Fruit fly (Drosophila melanogaster) whole organism, embryonic: ENCODE data around the gene caps.
A peak's percentile ranks its signal among the peaks of the same experiment; 100 is the strongest.

Source experiments
- Aef1 ChIP-seq: fragments of 200-800 bp; sonication (Bioruptor generic); IDR thresholded peaks from 3 replicates; pipeline ENCODE4 v1.3.6; 2022; ENCODE audit warnings: missing biosample characterization, missing genetic modification characterization
- CG1024 ChIP-seq: fragments of 200-800 bp; sonication (Bioruptor generic); IDR thresholded peaks from 2 replicates; pipeline ENCODE4 v1.3.6; 2022; ENCODE audit warnings: missing biosample characterization, missing genetic modification characterization
- CG10366 ChIP-seq: fragments of 200-800 bp; sonication (Bioruptor generic); IDR thresholded peaks from 2 replicates; pipeline ENCODE4 v1.3.6; 2022; ENCODE audit warnings: missing biosample characterization, missing genetic modification characterization
- CG10959 ChIP-seq: fragments of 200-800 bp; sonication (Bioruptor generic); IDR thresholded peaks from 2 replicates; pipeline ENCODE4 v1.3.6; 2022; ENCODE audit warnings: missing biosample characterization, missing genetic modification characterization
- CG12219 ChIP-seq: fragments of 200-800 bp; sonication (Bioruptor generic); optimal IDR thresholded peaks from 3 replicates; lab custom pipeline; 2018; ENCODE audit warnings: missing biosample characterization, mild to moderate bottlenecking, missing genetic modification characterization
- CG13287 ChIP-seq: fragments of 200-800 bp; sonication (Bioruptor generic); IDR thresholded peaks from 2 replicates; pipeline ENCODE4 v1.3.6; 2022; ENCODE audit warnings: missing biosample characterization, missing genetic modification characterization; ENCODE audit not compliant: partially characterized antibody
- CG13894 ChIP-seq: fragments of 200-800 bp; sonication (Bioruptor generic); optimal IDR thresholded peaks from 3 replicates; lab custom pipeline; 2018; ENCODE audit warnings: missing biosample characterization, mild to moderate bottlenecking, missing genetic modification characterization, moderate library complexity
- CG14441 ChIP-seq: fragments of 200-800 bp; sonication (Bioruptor generic); IDR thresholded peaks from 2 replicates; pipeline ENCODE4 v1.3.6; 2022; ENCODE audit warnings: missing biosample characterization, missing genetic modification characterization
- CG14667 ChIP-seq: fragments of 200-800 bp; sonication (Bioruptor generic); IDR thresholded peaks from 2 replicates; pipeline ENCODE4 v1.3.6; 2022; ENCODE audit warnings: missing biosample characterization, missing genetic modification characterization
- CG15269 ChIP-seq: fragments of 200-800 bp; sonication (Bioruptor generic); optimal IDR thresholded peaks from 2 replicates; lab custom pipeline; 2018; ENCODE audit warnings: missing biosample characterization, mild to moderate bottlenecking, missing genetic modification characterization, moderate library complexity
- CG17186 ChIP-seq: fragments of 200-800 bp; sonication (Bioruptor generic); optimal IDR thresholded peaks from 3 replicates; lab custom pipeline; 2017; ENCODE audit warnings: missing biosample characterization, missing genetic modification reagents, missing genetic modification characterization
- CG17359 ChIP-seq: fragments of 200-800 bp; sonication (Bioruptor generic); optimal IDR thresholded peaks from 3 replicates; lab custom pipeline; 2018; ENCODE audit warnings: missing biosample characterization, mild to moderate bottlenecking, missing genetic modification characterization, moderate library complexity
- CG2202 ChIP-seq: fragments of 200-800 bp; sonication (Bioruptor generic); optimal IDR thresholded peaks from 2 replicates; lab custom pipeline; 2018; ENCODE audit warnings: missing biosample characterization, mild to moderate bottlenecking, missing genetic modification characterization
- CG2712 ChIP-seq: fragments of 200-800 bp; optimal IDR thresholded peaks from 3 replicates; lab custom pipeline; 2019; ENCODE audit warnings: missing biosample characterization, mild to moderate bottlenecking, missing genetic modification characterization, moderate library complexity
- CG31224 ChIP-seq: fragments of 200-800 bp; sonication (Bioruptor generic); IDR thresholded peaks from 2 replicates; pipeline ENCODE4 v1.3.6; 2022; ENCODE audit warnings: missing biosample characterization, missing genetic modification characterization
- CG32532 ChIP-seq: fragments of 200-800 bp; sonication (Bioruptor generic); IDR thresholded peaks from 2 replicates; pipeline ENCODE4 v1.3.6; 2022; ENCODE audit warnings: missing biosample characterization, missing genetic modification characterization
- CG4360 ChIP-seq: fragments of 200-800 bp; sonication (Bioruptor generic); IDR thresholded peaks from 2 replicates; pipeline ENCODE4 v1.3.6; 2022; ENCODE audit warnings: missing biosample characterization, missing genetic modification characterization
- CG4404 ChIP-seq: fragments of 200-800 bp; sonication (Bioruptor generic); IDR thresholded peaks from 2 replicates; pipeline ENCODE4 v1.3.6; 2022; ENCODE audit warnings: missing biosample characterization, missing genetic modification characterization
- CG4617 ChIP-seq: fragments of 200-800 bp; sonication (Bioruptor generic); optimal IDR thresholded peaks from 3 replicates; lab custom pipeline; 2016; ENCODE audit warnings: missing biosample characterization, missing genetic modification characterization, borderline replicate concordance
- CG4820 ChIP-seq: fragments of 200-800 bp; sonication (Bioruptor generic); optimal IDR thresholded peaks from 3 replicates; lab custom pipeline; 2016; ENCODE audit warnings: missing biosample characterization, missing genetic modification characterization
- CG6791 ChIP-seq: fragments of 200-800 bp; sonication (Bioruptor generic); IDR thresholded peaks from 3 replicates; pipeline ENCODE4 v1.3.6; 2022; ENCODE audit warnings: missing biosample characterization, missing genetic modification characterization; ENCODE audit not compliant: partially characterized antibody
- CG8478 ChIP-seq: fragments of >200 bp; optimal IDR thresholded peaks from 2 replicates; lab custom pipeline; 2018
- CG8924 ChIP-seq: fragments of 200-800 bp; optimal IDR thresholded peaks from 3 replicates; lab custom pipeline; 2019; ENCODE audit warnings: missing biosample characterization, mild to moderate bottlenecking, missing genetic modification characterization, moderate library complexity
- CG9727 ChIP-seq: fragments of 200-800 bp; sonication (Bioruptor generic); optimal IDR thresholded peaks from 3 replicates; lab custom pipeline; 2017; ENCODE audit warnings: missing biosample characterization, mild to moderate bottlenecking, missing genetic modification characterization
- CoRest ChIP-seq: fragments of 200-800 bp; sonication (Bioruptor generic); optimal IDR thresholded peaks from 3 replicates; lab custom pipeline; 2018; ENCODE audit warnings: missing biosample characterization, mild to moderate bottlenecking, missing genetic modification characterization, moderate library complexity
- D ChIP-seq, 2 experiments: fragments of 200-800 bp in 1 of 2; fragments of >200 bp in 1 of 2; sonication (Bioruptor generic) in 1 of 2; optimal IDR thresholded peaks; 2 replicates in 1 of 2; 3 replicates in 1 of 2; lab custom pipeline; 2017; ENCODE audit warnings: mild to moderate bottlenecking in 1 of 2, missing biosample characterization in 1 of 2, missing genetic modification characterization in 1 of 2, missing genetic modification reagents in 1 of 2
- Dbx ChIP-seq: fragments of 200-800 bp; sonication (Bioruptor generic); IDR thresholded peaks from 3 replicates; pipeline ENCODE4 v1.3.6; 2022; ENCODE audit warnings: missing biosample characterization, missing genetic modification characterization
- Fer3 ChIP-seq: fragments of 200-800 bp; sonication (Bioruptor generic); optimal IDR thresholded peaks from 2 replicates; lab custom pipeline; 2018; ENCODE audit warnings: missing biosample characterization, mild to moderate bottlenecking, missing genetic modification characterization, moderate library complexity
- HLH3B ChIP-seq: fragments of 200-800 bp; sonication (Bioruptor generic); IDR thresholded peaks from 2 replicates; pipeline ENCODE4 v1.3.6; 2022; ENCODE audit warnings: missing biosample characterization, missing genetic modification characterization
- Hand ChIP-seq: fragments of 200-800 bp; sonication (Bioruptor generic); optimal IDR thresholded peaks from 2 replicates; lab custom pipeline; 2017; ENCODE audit warnings: mild to moderate bottlenecking, missing biosample characterization, missing genetic modification reagents, missing genetic modification characterization
- Hr39 ChIP-seq: fragments of >200 bp; optimal IDR thresholded peaks from 2 replicates; lab custom pipeline; 2017
- Jarid2 ChIP-seq: fragments of 200-800 bp; sonication (Bioruptor generic); optimal IDR thresholded peaks from 3 replicates; lab custom pipeline; 2017; ENCODE audit warnings: mild to moderate bottlenecking, missing biosample characterization, missing genetic modification reagents, missing genetic modification characterization
- Nf-YB ChIP-seq: fragments of 200-800 bp; sonication (Bioruptor generic); optimal IDR thresholded peaks from 3 replicates; lab custom pipeline; 2019; ENCODE audit warnings: missing biosample characterization, mild to moderate bottlenecking, missing genetic modification characterization, moderate library complexity
- NfI ChIP-seq: fragments of 200-800 bp; sonication (Bioruptor generic); optimal IDR thresholded peaks from 3 replicates; lab custom pipeline; 2018; ENCODE audit warnings: missing biosample characterization, mild to moderate bottlenecking, missing genetic modification characterization, moderate library complexity
- PHDP ChIP-seq: fragments of 200-800 bp; sonication (Bioruptor generic); optimal IDR thresholded peaks from 3 replicates; lab custom pipeline; 2018; ENCODE audit warnings: missing biosample characterization, mild to moderate bottlenecking, missing genetic modification characterization, moderate library complexity
- Sox102F ChIP-seq: fragments of 200-800 bp; sonication (Bioruptor generic); optimal IDR thresholded peaks from 2 replicates; lab custom pipeline; 2018; ENCODE audit warnings: missing biosample characterization, mild to moderate bottlenecking, missing genetic modification characterization, moderate library complexity
- Xbp1 ChIP-seq: fragments of 200-800 bp; sonication (Bioruptor generic); optimal IDR thresholded peaks from 3 replicates; lab custom pipeline; 2016; ENCODE audit warnings: missing biosample characterization, mild to moderate bottlenecking, missing genetic modification characterization
- az2 ChIP-seq: fragments of 200-800 bp; sonication (Bioruptor generic); optimal IDR thresholded peaks from 3 replicates; lab custom pipeline; 2016; ENCODE audit warnings: missing biosample characterization, missing genetic modification characterization
- bcd ChIP-seq: fragments of 200-800 bp; sonication (Bioruptor generic); optimal IDR thresholded peaks from 2 replicates; lab custom pipeline; 2017; ENCODE audit warnings: missing biosample characterization, mild to moderate bottlenecking, missing genetic modification characterization
- chif ChIP-seq, 2 experiments: fragments of 200-800 bp; sonication (Bioruptor generic); optimal IDR thresholded peaks; 3 replicates each; lab custom pipeline; 2016; ENCODE audit warnings: missing biosample characterization in 2 of 2, missing genetic modification characterization in 2 of 2
- dmrt11E ChIP-seq: fragments of 200-800 bp; sonication (Bioruptor generic); optimal IDR thresholded peaks from 3 replicates; lab custom pipeline; 2018; ENCODE audit warnings: missing biosample characterization, mild to moderate bottlenecking, missing genetic modification characterization, moderate library complexity
- esg ChIP-seq: fragments of 200-800 bp; sonication (Bioruptor generic); conservative IDR thresholded peaks from 2 replicates; pipeline ENCODE4 v1.3.6; 2022; ENCODE audit warnings: missing biosample characterization, missing genetic modification characterization
- eve ChIP-seq, 2 experiments: fragments of >200 bp; optimal IDR thresholded peaks; 2 replicates each; lab custom pipeline; 2017; ENCODE audit warnings: missing biosample characterization in 2 of 2, missing genetic modification characterization in 2 of 2
- hkb ChIP-seq, 2 experiments: fragments of 200-800 bp in 1 of 2; fragments of >200 bp in 1 of 2; sonication (Bioruptor generic) in 1 of 2; IDR thresholded peaks in 1 of 2; optimal IDR thresholded peaks in 1 of 2; 2 replicates each; pipeline versions ENCODE4 v1.3.6 to Lab custom; 2017 to 2022; ENCODE audit warnings: missing biosample characterization in 1 of 2, missing genetic modification characterization in 1 of 2
- lilli ChIP-seq: fragments of 200-800 bp; sonication (Bioruptor generic); optimal IDR thresholded peaks from 3 replicates; lab custom pipeline; 2016; ENCODE audit warnings: missing biosample characterization, missing genetic modification characterization
- otp ChIP-seq: fragments of 200-800 bp; sonication (Bioruptor generic); IDR thresholded peaks from 3 replicates; pipeline ENCODE4, ENCODE4 v1.3.6; 2022; ENCODE audit warnings: missing biosample characterization, missing genetic modification characterization
- sd ChIP-seq: fragments of 200-800 bp; sonication (Bioruptor generic); optimal IDR thresholded peaks from 3 replicates; lab custom pipeline; 2018; ENCODE audit warnings: missing biosample characterization, mild to moderate bottlenecking, missing genetic modification characterization, moderate library complexity
- tgo ChIP-seq: fragments of 200-800 bp; sonication (Bioruptor generic); IDR thresholded peaks from 3 replicates; pipeline ENCODE4 v1.3.6; 2022; ENCODE audit warnings: missing biosample characterization, missing genetic modification characterization
- tin ChIP-seq: fragments of 200-800 bp; sonication (Bioruptor generic); optimal IDR thresholded peaks from 3 replicates; lab custom pipeline; 2016; ENCODE audit warnings: missing biosample characterization, missing genetic modification characterization
- vvl ChIP-seq: fragments of 200-800 bp; sonication (Bioruptor generic); IDR thresholded peaks from 2 replicates; pipeline ENCODE4 v1.3.6; 2022; ENCODE audit warnings: missing biosample characterization, missing genetic modification characterization

caps gene

dm6 chr3L:13262250-13262649, 33.8 kb downstream of the caps start (continued):
- TF ChIP-seq Nf-YB (no peak), CG8478 (lab: Kevin White, UChicago) (no peak), D (optimal IDR thresholded peaks at IDR 0.05; lab: Kevin White, UChicago) (no peak), D (GFP tag; optimal IDR thresholded peaks at IDR 0.05; lab: Kevin White, UChicago) (no peak), Hand (GFP tag; lab: Kevin White, UChicago) (no peak), eve (GFP tag; optimal IDR thresholded peaks at IDR 0.05; lab: Kevin White, UChicago) (peak in 1 of 2 experiments; percentile 77), CG17359 (peak; percentile 33), esg (GFP tag; lab: Robert Waterston, UW) (peak; percentile 48), sd (tag; lab: Kevin White, UChicago) (peak; percentile 4), HLH3B (0 out of 2 replicates have a peak, but pooled peaks have one; percentile 14), chif (GFP tag; optimal IDR thresholded peaks at IDR 0.05; lab: Kevin White, UChicago) (peak in 1 of 2 experiments; percentile 3), CG4617 (GFP tag; lab: Kevin White, UChicago) (no peak), hkb (optimal IDR thresholded peaks at IDR 0.05; lab: Kevin White, UChicago) (no peak), hkb (GFP tag; IDR thresholded peaks at IDR 0.05; lab: Robert Waterston, UW) (peak; percentile 61; the same call in 1 of the 2 replicates), CG12219 (no peak), tgo (GFP tag; lab: Robert Waterston, UW) (0 out of 3 replicates have a peak, but pooled peaks have one; percentile 19), CG13894 (no peak), CG4404 (GFP tag; lab: Robert Waterston, UW) (0 out of 2 replicates have a peak, but pooled peaks have one; percentile 28), az2 (GFP tag; lab: Kevin White, UChicago) (peak; percentile 53), CG10366 (GFP tag; lab: Robert Waterston, UW) (no peak; the same call in 1 of the 2 replicates), tin (GFP tag; lab: Kevin White, UChicago) (peak; percentile 17), CG1024 (no peak), lilli (GFP tag; lab: Kevin White, UChicago) (peak; percentile 13), otp (no peak), CG2202 (tag; lab: Kevin White, UChicago) (no peak), CG9727 (GFP tag; lab: Kevin White, UChicago) (peak; percentile 43), Jarid2 (GFP tag; lab: Kevin White, UChicago) (no peak), PHDP (peak; percentile 33), dmrt11E (tag; lab: Kevin White, UChicago) (peak; percentile 39), CoRest (peak; percentile 29), CG10959 (GFP tag; lab: Robert Waterston, UW) (0 out of 2 replicates have a peak, but pooled peaks have one; percentile 24), Dbx (GFP tag; lab: Robert Waterston, UW) (no peak), CG31224 (GFP tag; lab: Robert Waterston, UW) (no peak), CG2712 (tag; lab: Kevin White, UChicago) (peak; percentile 65), CG14441 (GFP tag; lab: Robert Waterston, UW) (peak; percentile 49; the same call in 1 of the 2 replicates), CG6791 (GFP tag; lab: Robert Waterston, UW) (no peak), Aef1 (GFP tag; lab: Robert Waterston, UW) (0 out of 3 replicates have a peak, but pooled peaks have one; percentile 12), CG15269 (tag; lab: Kevin White, UChicago) (peak; percentile 11), Xbp1 (peak; percentile 24), CG32532 (0 out of 2 replicates have a peak, but pooled peaks have one; percentile 4), CG4360 (GFP tag; lab: Robert Waterston, UW) (no peak; the same call in 1 of the 2 replicates), Fer3 (tag; lab: Kevin White, UChicago) (peak; percentile 16), CG8924 (tag; lab: Kevin White, UChicago) (peak; percentile 27), bcd (GFP tag; lab: Kevin White, UChicago) (peak; percentile 4), CG13287 (GFP tag; lab: Robert Waterston, UW) (no peak), NfI (GFP tag; lab: Kevin White, UChicago) (no peak), CG4820 (GFP tag; lab: Kevin White, UChicago) (peak; percentile 12), CG17186 (no peak), Sox102F (GFP tag; lab: Kevin White, UChicago) (peak; percentile 61), vvl (GFP tag; lab: Robert Waterston, UW) (peak; percentile 65), CG14667 (no peak), Hr39 (no peak)
